Fruit fly (Drosophila melanogaster) whole organism, prepupa: ENCODE measurements around the gene CG31104.

ENCODE experiments used
- CG10669 ChIP-seq: fragments of 200-800 bp; sonication (Bioruptor generic); optimal IDR thresholded peaks from 3 replicates; lab custom pipeline; 2018; ENCODE audit warnings: missing biosample characterization, mild to moderate bottlenecking, missing genetic modification characterization, moderate library complexity
- CG4318 ChIP-seq: fragments of 200-800 bp; sonication (Bioruptor generic); optimal IDR thresholded peaks from 3 replicates; lab custom pipeline; 2017; ENCODE audit warnings: missing biosample characterization, mild to moderate bottlenecking, missing genetic modification characterization
- CG6163 ChIP-seq: fragments of 200-800 bp; sonication (Bioruptor generic); IDR thresholded peaks from 3 replicates; pipeline ENCODE4 v1.3.6; 2022; ENCODE audit warnings: missing biosample characterization, missing genetic modification characterization
- CG6792 ChIP-seq: fragments of 200-800 bp; sonication (Bioruptor generic); optimal IDR thresholded peaks from 3 replicates; lab custom pipeline; 2016; ENCODE audit warnings: missing biosample characterization, missing genetic modification characterization
- Ets21C ChIP-seq: fragments of 200-800 bp; sonication (Bioruptor generic); optimal IDR thresholded peaks from 3 replicates; lab custom pipeline; 2016; ENCODE audit warnings: missing biosample characterization, missing genetic modification characterization
- Ets96B ChIP-seq: fragments of 200-800 bp; optimal IDR thresholded peaks from 2 replicates; lab custom pipeline; 2019; ENCODE audit warnings: missing biosample characterization, mild to moderate bottlenecking, missing genetic modification characterization, moderate library complexity
- Hr39 ChIP-seq: fragments of 200-800 bp; sonication (Bioruptor generic); optimal IDR thresholded peaks from 2 replicates; lab custom pipeline; 2016; ENCODE audit warnings: missing biosample characterization, missing genetic modification characterization
- Lpt ChIP-seq: fragments of 200-800 bp; sonication (Bioruptor generic); optimal IDR thresholded peaks from 3 replicates; lab custom pipeline; 2016; ENCODE audit warnings: missing biosample characterization, missing genetic modification characterization
- Met ChIP-seq: fragments of 200-800 bp; sonication (Bioruptor generic); optimal IDR thresholded peaks from 3 replicates; lab custom pipeline; 2016; ENCODE audit warnings: missing biosample characterization, missing genetic modification characterization
- Sox102F ChIP-seq: fragments of 200-800 bp; sonication (Bioruptor generic); optimal IDR thresholded peaks from 2 replicates; lab custom pipeline; 2016; ENCODE audit warnings: missing biosample characterization, mild to moderate bottlenecking, missing genetic modification characterization
- achi ChIP-seq: fragments of 200-800 bp; sonication (Bioruptor generic); optimal IDR thresholded peaks from 3 replicates; lab custom pipeline; 2016; ENCODE audit warnings: missing biosample characterization, missing genetic modification characterization
- fd85E ChIP-seq: fragments of 200-800 bp; sonication (Bioruptor generic); optimal IDR thresholded peaks from 3 replicates; lab custom pipeline; 2016; ENCODE audit warnings: missing biosample characterization, missing genetic modification characterization
- pdm3 ChIP-seq: fragments of 200-800 bp; sonication (Bioruptor generic); optimal IDR thresholded peaks from 3 replicates; lab custom pipeline; 2016; ENCODE audit warnings: missing biosample characterization, missing genetic modification characterization

DNA sequence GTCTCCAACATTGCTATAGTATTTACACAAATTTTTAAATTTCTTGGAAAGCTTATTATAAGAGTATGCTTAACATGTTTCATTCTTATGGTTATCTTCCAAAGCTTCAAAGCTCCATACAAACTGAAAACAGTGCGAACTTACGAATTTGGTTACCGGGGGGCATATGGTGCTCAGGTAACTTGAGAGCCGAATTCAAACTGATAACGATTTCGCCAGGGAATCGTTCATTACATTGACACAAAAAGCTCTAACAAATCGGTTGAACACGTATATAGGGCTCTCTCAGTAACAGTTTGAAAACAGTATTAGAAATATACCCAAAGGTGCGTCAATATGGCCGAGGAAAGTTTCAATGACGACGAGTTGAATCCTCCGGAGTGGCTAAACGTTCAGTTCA, 15.3 kb downstream of the CG31104 start, which contains the start of gene CG13659:
- TF ChIP-seq Ets96B (tag; lab: Kevin White, UChicago) (no peak), Hr39 (GFP tag; lab: Kevin White, UChicago) (no peak), CG10669 (GFP tag; lab: Kevin White, UChicago) (no peak), pdm3 (GFP tag; lab: Kevin White, UChicago) (no peak), Sox102F (GFP tag; lab: Kevin White, UChicago) (no peak), Met (GFP tag; lab: Kevin White, UChicago) (no peak), fd85E (no peak), CG6163 (GFP tag; lab: Robert Waterston, UW) (no peak), CG6792 (GFP tag; lab: Kevin White, UChicago) (no peak), CG4318 (GFP tag; lab: Kevin White, UChicago) (no peak), Lpt (GFP tag; lab: Kevin White, UChicago) (no peak), achi (no peak), Ets21C (GFP tag; lab: Kevin White, UChicago) (no peak)
